Worm (Caenorhabditis elegans) whole organism, young adult: Measurements from ENCODE around the gene nlp-41.

Experiments used
- B0035.1 ChIP-seq: sonication (generic microtip); optimal IDR thresholded peaks from 2 replicates; lab custom pipeline; 2016; ENCODE audit warnings: missing genetic modification characterization, mild to moderate bottlenecking, missing compliant biosample characterization, missing genotype, missing genetic modification reagents
- Y95B8A.8 ChIP-seq: fragments of 200-800 bp; sonication (Bioruptor generic); IDR thresholded peaks from 2 replicates; pipeline ENCODE4 v1.3.6; 2022; ENCODE audit warnings: missing genetic modification reagents, missing genetic modification characterization, missing compliant biosample characterization
- cebp-1 ChIP-seq, 2 experiments: fragments of 200-800 bp in 1 of 2; sonication (Bioruptor generic) in 1 of 2; sonication (generic microtip) in 1 of 2; IDR thresholded peaks in 1 of 2; optimal IDR thresholded peaks in 1 of 2; 2 replicates each; pipeline versions ENCODE4 v1.3.6 to Lab custom; 2017 to 2022; ENCODE audit warnings: missing compliant biosample characterization in 2 of 2, missing genetic modification characterization in 2 of 2, mild to moderate bottlenecking in 1 of 2, missing genetic modification reagents in 1 of 2, moderate library complexity in 1 of 2
- dpl-1 ChIP-seq: fragments of 150-350 bp; optimal IDR thresholded peaks from 2 replicates; lab custom pipeline; 2014; ENCODE audit warnings: missing biosample characterization, missing genetic modification reagents, missing genetic modification characterization
- pha-4 ChIP-seq: fragments of 150-350 bp; sonication (generic microtip); optimal IDR thresholded peaks from 2 replicates; lab custom pipeline; 2014; ENCODE audit warnings: missing biosample characterization, missing genetic modification reagents, missing genetic modification characterization
- rec-8 ChIP-seq, 2 experiments: sonication (generic microtip); optimal IDR thresholded peaks; 2 replicates each; lab custom pipeline; 2016; ENCODE audit warnings: mild to moderate bottlenecking in 2 of 2, missing genetic modification characterization in 2 of 2, missing genetic modification reagents in 2 of 2, missing genotype in 2 of 2, missing biosample characterization in 1 of 2, missing compliant biosample characterization in 1 of 2, moderate library complexity in 1 of 2
- sea-2 ChIP-seq: fragments of 200-800 bp; sonication (Bioruptor generic); IDR thresholded peaks from 2 replicates; pipeline ENCODE4 v1.3.6; 2022; ENCODE audit warnings: missing genetic modification characterization, missing compliant biosample characterization
- snpc-4 ChIP-seq, 5 experiments: fragments of 150-350 bp in 1 of 5; sonication (generic microtip) in 4 of 5; optimal IDR thresholded peaks; 2 replicates each; lab custom pipeline; 2014 to 2018; ENCODE audit warnings: missing genetic modification characterization in 5 of 5, missing biosample characterization in 3 of 5, antibody characterized with exemption in 2 of 5, mild to moderate bottlenecking in 2 of 5, missing compliant biosample characterization in 2 of 5, missing genotype in 2 of 5, moderate library complexity in 2 of 5, missing genetic modification reagents in 1 of 5
- somi-1 ChIP-seq: fragments of 200-800 bp; sonication (Bioruptor generic); optimal IDR thresholded peaks from 2 replicates; lab custom pipeline; 2018; ENCODE audit warnings: mild to moderate bottlenecking, missing genetic modification characterization, missing compliant biosample characterization
- unc-62 ChIP-seq: fragments of 150-350 bp; optimal IDR thresholded peaks from 2 replicates; lab custom pipeline; 2014; ENCODE audit warnings: missing biosample characterization, missing genetic modification reagents, missing genetic modification characterization

- no peak for TF ChIP-seq somi-1 (GFP tag; lab: Kevin White, UChicago)
- TF ChIP-seq dpl-1 (GFP tag; lab: Kevin White, UChicago): no peak
- no peak for TF ChIP-seq sea-2 (GFP tag; lab: Robert Waterston, UW)
- no peak for TF ChIP-seq unc-62
- no peak for TF ChIP-seq rec-8 (tag; optimal IDR thresholded peaks at IDR 0.05; lab: Kevin White, UChicago)
- no peak for TF ChIP-seq cebp-1 (GFP tag; IDR thresholded peaks at IDR 0.05; lab: Robert Waterston, UW)
- no peak for TF ChIP-seq cebp-1 (tag; optimal IDR thresholded peaks at IDR 0.05; lab: Kevin White, UChicago)
- no peak for TF ChIP-seq B0035.1
- TF ChIP-seq snpc-4 (GFP tag; optimal IDR thresholded peaks at IDR 0.05; lab: Kevin White, UChicago): no peak
- TF ChIP-seq snpc-4 (tag; optimal IDR thresholded peaks at IDR 0.05; lab: Kevin White, UChicago): no peak
- no peak for TF ChIP-seq Y95B8A.8 (GFP tag; lab: Robert Waterston, UW)
- no peak for TF ChIP-seq pha-4 (tag; lab: Kevin White, UChicago)
Measured at ce11 chrII:14587407-14587806, 36.7 kb downstream of the nlp-41 start, which contains the start of gene C01G12.5.
